Worm (Caenorhabditis elegans): ENCODE measurements around the gene ZC168.2.

DNA sequence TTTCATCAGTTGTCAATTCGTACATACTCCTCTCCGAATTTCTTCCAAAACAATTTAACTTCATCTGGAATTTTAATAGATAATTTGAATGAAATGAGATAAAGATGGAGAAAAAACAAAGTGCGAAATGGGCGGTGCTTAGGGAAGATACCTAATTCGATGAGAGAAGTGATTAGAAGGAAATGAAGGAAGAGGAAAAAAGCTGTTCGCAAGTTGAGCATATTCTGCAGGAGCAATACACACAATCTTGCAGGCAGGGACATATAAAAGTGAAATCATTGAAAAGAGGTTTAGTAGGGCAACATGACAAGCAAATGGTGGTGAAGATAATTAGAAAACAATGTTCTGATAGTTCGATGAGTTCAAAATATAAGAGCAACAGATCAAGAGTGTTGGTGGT, 16.1 kb upstream of the ZC168.2 start, which contains the start of gene glb-21:
- TF ChIP-seq nhr-11 (tag; optimal IDR thresholded peaks at IDR 0.05) (no peak), ama-1 (optimal IDR thresholded peaks at IDR 0.05) (no peak), jun-1 (tag; optimal IDR thresholded peaks at IDR 0.05) (no peak), F10B5.3 (tag; optimal IDR thresholded peaks at IDR 0.05) (no peak), mxl-2 (GFP tag; conservative IDR thresholded peaks at IDR 0.05) (no peak), lin-13 (GFP tag; optimal IDR thresholded peaks at IDR 0.05) (no peak), hlh-11 (tag; optimal IDR thresholded peaks at IDR 0.05) (no peak), Y75B8A.6 (GFP tag; IDR thresholded peaks at IDR 0.05) (no peak), dve-1 (tag; optimal IDR thresholded peaks at IDR 0.05; ENCODE audit: insufficient read depth) (no peak), nhr-10 (tag; optimal IDR thresholded peaks at IDR 0.05) (no peak), sdz-12 (GFP tag; optimal IDR thresholded peaks at IDR 0.05) (no peak), mdl-1 (tag; optimal IDR thresholded peaks at IDR 0.05) (no peak)
